Fruit fly (Drosophila melanogaster) Kc167 (cell line): ENCODE results near the gene CG8031.

Experiments
- h ChIP-seq: fragments of >200 bp; optimal IDR thresholded peaks from 3 replicates; lab custom pipeline; 2018; ENCODE audit warnings: missing external identifiers
- insv ChIP-seq: fragments of >200 bp; optimal IDR thresholded peaks from 3 replicates; lab custom pipeline; 2018; ENCODE audit warnings: missing external identifiers
- psq ChIP-seq: fragments of >200 bp; optimal IDR thresholded peaks from 2 replicates; lab custom pipeline; 2017; ENCODE audit warnings: missing external identifiers
- ttk ChIP-seq: sonication (Bioruptor generic); optimal IDR thresholded peaks from 2 replicates; lab custom pipeline; 2017; ENCODE audit warnings: missing external identifiers

DNA sequence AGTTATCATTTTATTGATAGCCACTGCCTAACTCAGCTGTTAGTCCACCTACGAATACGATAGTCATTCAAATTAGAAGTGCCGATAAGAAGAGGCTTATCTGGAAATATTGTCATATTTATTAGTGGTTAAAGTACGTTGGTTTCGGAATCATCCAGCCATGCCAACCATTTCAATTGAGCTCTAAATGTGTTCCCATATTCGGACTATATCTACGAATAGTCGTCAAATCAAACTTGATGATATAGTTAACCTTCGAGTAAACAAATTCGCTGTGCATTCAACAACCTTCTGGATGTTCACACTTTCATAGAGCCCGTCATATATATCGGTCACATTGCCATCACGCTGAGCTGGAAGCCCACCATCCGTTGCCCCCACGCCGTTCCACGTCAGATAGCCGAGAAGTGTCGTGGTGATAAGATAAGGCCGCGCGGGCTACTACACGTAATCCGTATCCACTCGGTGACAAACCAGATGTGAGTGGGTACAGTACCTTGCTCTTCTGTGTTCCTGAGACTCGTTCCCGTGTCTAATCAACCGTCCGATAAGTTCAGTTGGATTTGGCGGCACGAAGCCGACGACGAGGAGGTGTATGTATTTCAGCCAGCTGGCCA lies 7.3 kb upstream of the CG8031 start:
- no peak for TF ChIP-seq h (lab: Kevin White, UChicago)
- TF ChIP-seq psq (lab: Kevin White, UChicago): no peak
- no peak for TF ChIP-seq ttk (lab: Kevin White, UChicago)
- no peak for TF ChIP-seq insv
